Worm (Caenorhabditis elegans) whole organism, L2 larva: Measurements from ENCODE around the gene K12H6.6.

Source experiments
- C34F6.9 ChIP-seq: fragments of 150-350 bp; optimal IDR thresholded peaks from 2 replicates; lab custom pipeline; 2014; ENCODE audit warnings: missing biosample characterization, missing genetic modification characterization
- R02D3.7 ChIP-seq: fragments of 150-350 bp; optimal IDR thresholded peaks from 2 replicates; lab custom pipeline; 2014; ENCODE audit warnings: missing biosample characterization, missing genetic modification characterization
- Y55F3AM.14 ChIP-seq: fragments of 200-800 bp; sonication (Bioruptor generic); optimal IDR thresholded peaks from 2 replicates; lab custom pipeline; 2018; ENCODE audit warnings: mild to moderate bottlenecking, missing genetic modification characterization, missing compliant biosample characterization
- ZK546.5 ChIP-seq: sonication (generic microtip); optimal IDR thresholded peaks from 2 replicates; lab custom pipeline; 2017; ENCODE audit warnings: missing biosample characterization, missing genetic modification characterization
- alr-1 ChIP-seq: fragments of 150-350 bp; optimal IDR thresholded peaks from 2 replicates; lab custom pipeline; 2014; ENCODE audit warnings: missing biosample characterization, missing genetic modification characterization
- crh-2 ChIP-seq: sonication (generic microtip); optimal IDR thresholded peaks from 2 replicates; lab custom pipeline; 2017; ENCODE audit warnings: missing biosample characterization, missing genetic modification characterization
- dmd-4 ChIP-seq: sonication (generic microtip); optimal IDR thresholded peaks from 2 replicates; lab custom pipeline; 2017; ENCODE audit warnings: missing biosample characterization, missing genetic modification characterization
- fos-1 ChIP-seq: fragments of 150-350 bp; optimal IDR thresholded peaks from 2 replicates; lab custom pipeline; 2014; ENCODE audit warnings: missing biosample characterization, missing genetic modification characterization
- gmeb-1 ChIP-seq: fragments of 150-350 bp; optimal IDR thresholded peaks from 2 replicates; lab custom pipeline; 2014; ENCODE audit warnings: missing biosample characterization, missing genetic modification characterization
- lin-11 ChIP-seq: fragments of 150-350 bp; sonication (generic microtip); optimal IDR thresholded peaks from 2 replicates; lab custom pipeline; 2014; ENCODE audit warnings: missing biosample characterization, missing genetic modification characterization, inconsistent platforms, mixed read lengths
- lin-39 ChIP-seq: fragments of 150-350 bp; optimal IDR thresholded peaks from 2 replicates; lab custom pipeline; 2014; ENCODE audit warnings: missing biosample characterization, missing genetic modification reagents, missing genetic modification characterization
- lsy-2 ChIP-seq, 2 experiments: fragments of 150-350 bp in 1 of 2; sonication (generic microtip) in 1 of 2; optimal IDR thresholded peaks; 2 replicates each; lab custom pipeline; 2014 to 2017; ENCODE audit warnings: missing biosample characterization in 2 of 2, missing genetic modification characterization in 2 of 2
- mab-5 ChIP-seq: fragments of 150-350 bp; optimal IDR thresholded peaks from 2 replicates; lab custom pipeline; 2014; ENCODE audit warnings: missing biosample characterization, missing genetic modification characterization
- mbf-1 ChIP-seq: sonication (generic microtip); optimal IDR thresholded peaks from 2 replicates; lab custom pipeline; 2017; ENCODE audit warnings: missing biosample characterization, missing genetic modification characterization
- mdl-1 ChIP-seq, 2 experiments: fragments of 150-350 bp in 1 of 2; sonication (generic microtip) in 1 of 2; optimal IDR thresholded peaks; 2 replicates each; lab custom pipeline; 2017; ENCODE audit warnings: missing biosample characterization in 2 of 2, missing genetic modification characterization in 2 of 2
- nhr-10 ChIP-seq: sonication (generic microtip); optimal IDR thresholded peaks from 2 replicates; lab custom pipeline; 2017; ENCODE audit warnings: missing biosample characterization, missing genetic modification characterization
- nhr-11 ChIP-seq: fragments of 150-350 bp; optimal IDR thresholded peaks from 2 replicates; lab custom pipeline; 2014; ENCODE audit warnings: missing biosample characterization, missing genetic modification characterization
- nhr-12 ChIP-seq: fragments of 150-350 bp; optimal IDR thresholded peaks from 2 replicates; lab custom pipeline; 2014; ENCODE audit warnings: missing biosample characterization, missing genetic modification characterization
- nhr-129 ChIP-seq: fragments of 150-350 bp; optimal IDR thresholded peaks from 2 replicates; lab custom pipeline; 2014; ENCODE audit warnings: missing biosample characterization, missing genetic modification characterization
- nhr-237 ChIP-seq: fragments of 150-350 bp; optimal IDR thresholded peaks from 2 replicates; lab custom pipeline; 2014; ENCODE audit warnings: missing biosample characterization, missing genetic modification characterization
- nhr-6 ChIP-seq: fragments of 150-350 bp; optimal IDR thresholded peaks from 2 replicates; lab custom pipeline; 2014; ENCODE audit warnings: missing biosample characterization, missing genetic modification characterization
- peb-1 ChIP-seq: fragments of 150-350 bp; optimal IDR thresholded peaks from 2 replicates; lab custom pipeline; 2014; ENCODE audit warnings: missing biosample characterization, missing genetic modification characterization
- sem-4 ChIP-seq: fragments of 150-350 bp; optimal IDR thresholded peaks from 2 replicates; lab custom pipeline; 2014; ENCODE audit warnings: missing biosample characterization, missing genetic modification reagents, missing genetic modification characterization
- sma-3 ChIP-seq: sonication (generic microtip); optimal IDR thresholded peaks from 2 replicates; lab custom pipeline; 2016; ENCODE audit warnings: missing genetic modification reagents, missing genetic modification characterization, missing compliant biosample characterization
- sma-9 ChIP-seq, 2 experiments: fragments of 150-350 bp in 1 of 2; sonication (generic microtip) in 1 of 2; optimal IDR thresholded peaks; 2 replicates each; lab custom pipeline; 2014 to 2016; ENCODE audit warnings: missing genetic modification characterization in 2 of 2, mild to moderate bottlenecking in 1 of 2, missing biosample characterization in 1 of 2, missing compliant biosample characterization in 1 of 2, missing genetic modification reagents in 1 of 2, moderate library complexity in 1 of 2
- snpc-4 ChIP-seq: fragments of 150-350 bp; optimal IDR thresholded peaks from 2 replicates; lab custom pipeline; 2014; ENCODE audit warnings: missing biosample characterization, missing genetic modification characterization
- unc-39 ChIP-seq: fragments of 150-350 bp; optimal IDR thresholded peaks from 2 replicates; lab custom pipeline; 2014; ENCODE audit warnings: missing biosample characterization, missing genetic modification characterization
- unc-55 ChIP-seq: fragments of 150-350 bp; sonication (generic microtip); optimal IDR thresholded peaks from 3 replicates; lab custom pipeline; 2014; ENCODE audit warnings: missing biosample characterization, missing genetic modification reagents, missing genetic modification characterization
- unc-62 ChIP-seq: fragments of 150-350 bp; optimal IDR thresholded peaks from 2 replicates; lab custom pipeline; 2014; ENCODE audit warnings: missing biosample characterization, missing genetic modification reagents, missing genetic modification characterization
- zag-1 ChIP-seq: fragments of 150-350 bp; optimal IDR thresholded peaks from 2 replicates; lab custom pipeline; 2014; ENCODE audit warnings: missing biosample characterization, missing genetic modification characterization
- ztf-1 ChIP-seq: fragments of 200-800 bp; sonication (Bioruptor generic); conservative IDR thresholded peaks from 2 replicates; pipeline ENCODE4 v1.3.6; 2022; ENCODE audit warnings: missing genetic modification characterization, missing compliant biosample characterization
- ztf-11 ChIP-seq: sonication (generic microtip); optimal IDR thresholded peaks from 2 replicates; lab custom pipeline; 2017; ENCODE audit warnings: missing biosample characterization, missing genetic modification characterization
- ztf-4 ChIP-seq: fragments of 150-350 bp; optimal IDR thresholded peaks from 2 replicates; lab custom pipeline; 2014; ENCODE audit warnings: missing biosample characterization, missing genetic modification characterization

K12H6.6 gene

ce11 chrII:2831173-2831572 is at the start of gene K12H6.6:
Gene K12H6.6, minus strand, starts transcription at chrII:2831233.
- no peak for TF ChIP-seq nhr-10 (tag; lab: Kevin White, UChicago)
- no peak for TF ChIP-seq sma-9 (GFP tag; optimal IDR thresholded peaks at IDR 0.05; lab: Kevin White, UChicago)
- no peak for TF ChIP-seq sma-9 (tag; optimal IDR thresholded peaks at IDR 0.05; lab: Kevin White, UChicago)
- peak; percentile 14 for TF ChIP-seq C34F6.9 (tag; lab: Kevin White, UChicago)

- TF ChIP-seq snpc-4 (no peak), peb-1 (no peak), sma-9 (GFP tag; optimal IDR thresholded peaks at IDR 0.05; lab: Kevin White, UChicago) (no peak), sma-9 (tag; optimal IDR thresholded peaks at IDR 0.05; lab: Kevin White, UChicago) (no peak), nhr-11 (tag; lab: Kevin White, UChicago) (no peak), gmeb-1 (tag; lab: Kevin White, UChicago) (no peak), C34F6.9 (tag; lab: Kevin White, UChicago) (no peak), lsy-2 (tag; optimal IDR thresholded peaks at IDR 0.05; lab: Kevin White, UChicago) (no peak), dmd-4 (tag; lab: Kevin White, UChicago) (no peak), sem-4 (tag; lab: Kevin White, UChicago) (no peak), sma-3 (no peak), lin-11 (tag; lab: Kevin White, UChicago) (no peak), nhr-129 (tag; lab: Kevin White, UChicago) (no peak), R02D3.7 (tag; lab: Kevin White, UChicago) (no peak), fos-1 (tag; lab: Kevin White, UChicago) (no peak)
These were observed 47.9 kb upstream of the K12H6.6 start for ce11 chrII:2878909-2879308.

- TF ChIP-seq lin-11 (tag; lab: Kevin White, UChicago) (no peak), mbf-1 (no peak), ztf-1 (no peak), unc-62 (GFP tag; lab: Kevin White, UChicago) (no peak), sma-3 (no peak), unc-39 (tag; lab: Kevin White, UChicago) (no peak), sem-4 (tag; lab: Kevin White, UChicago) (no peak), ztf-11 (no peak), alr-1 (no peak), ZK546.5 (tag; lab: Kevin White, UChicago) (no peak), ztf-4 (tag; lab: Kevin White, UChicago) (no peak), Y55F3AM.14 (GFP tag; lab: Kevin White, UChicago) (no peak), snpc-4 (no peak)
- TF ChIP-seq, all 48 proteins: peak for 0
These were observed 43.8 kb upstream of the K12H6.6 start, which contains the start of gene Y110A2AL.1 for ce11 chrII:2874801-2875200. Gene Y110A2AL.1, plus strand, starts transcription at chrII:2875101.

- TF ChIP-seq unc-62 (GFP tag; lab: Kevin White, UChicago) (no peak), nhr-237 (tag; lab: Kevin White, UChicago) (no peak), Y55F3AM.14 (GFP tag; lab: Kevin White, UChicago) (no peak), unc-39 (tag; lab: Kevin White, UChicago) (no peak), sma-3 (no peak), crh-2 (tag; lab: Kevin White, UChicago) (no peak), ztf-4 (tag; lab: Kevin White, UChicago) (no peak)
These were observed 40.8 kb upstream of the K12H6.6 start, which contains the start of gene Y110A2AL.10 for ce11 chrII:2871816-2872215. Gene Y110A2AL.10, minus strand, starts transcription at chrII:2871916.

ce11 chrII:2867701-2868100 is 36.7 kb upstream of the K12H6.6 start, which contains the start of gene Y110A2AL.2:
Gene Y110A2AL.2, plus strand, starts transcription at chrII:2868001.
- TF ChIP-seq ztf-4 (tag; lab: Kevin White, UChicago) (no peak), Y55F3AM.14 (GFP tag; lab: Kevin White, UChicago) (no peak), mdl-1 (tag; optimal IDR thresholded peaks at IDR 0.05; lab: Kevin White, UChicago) (no peak), sem-4 (tag; lab: Kevin White, UChicago) (no peak), snpc-4 (no peak), mbf-1 (no peak), nhr-129 (tag; lab: Kevin White, UChicago) (no peak), unc-55 (GFP tag; lab: Kevin White, UChicago) (no peak), mab-5 (no peak), dmd-4 (tag; lab: Kevin White, UChicago) (no peak), C34F6.9 (tag; lab: Kevin White, UChicago) (no peak), nhr-6 (no peak), zag-1 (no peak), nhr-12 (tag; lab: Kevin White, UChicago) (no peak), lin-39 (no peak), ztf-11 (no peak), R02D3.7 (tag; lab: Kevin White, UChicago) (no peak), lsy-2 (tag; optimal IDR thresholded peaks at IDR 0.05; lab: Kevin White, UChicago) (no peak), ztf-1 (no peak)
